Fruit fly (Drosophila melanogaster) whole organism, embryonic: ENCODE measurements around the gene OtopLc.
A peak's percentile ranks its signal among the peaks of the same experiment; 100 is the strongest.

Source experiments
- BEAF-32 ChIP-seq: fragments of 200-800 bp; sonication (Bioruptor generic); optimal IDR thresholded peaks from 3 replicates; lab custom pipeline; 2017; ENCODE audit warnings: missing biosample characterization, missing genetic modification characterization, mild to moderate bottlenecking, moderate library complexity, missing genetic modification reagents
- CG11696 ChIP-seq: fragments of 200-800 bp; sonication (Bioruptor generic); IDR thresholded peaks from 2 replicates; pipeline ENCODE4 v1.3.6; 2022; ENCODE audit warnings: missing biosample characterization, missing genetic modification characterization
- CG12942 ChIP-seq: fragments of 200-800 bp; sonication (Bioruptor generic); optimal IDR thresholded peaks from 3 replicates; lab custom pipeline; 2016; ENCODE audit warnings: missing biosample characterization, missing genetic modification characterization
- CG13296 ChIP-seq: fragments of 200-800 bp; sonication (Bioruptor generic); optimal IDR thresholded peaks from 3 replicates; lab custom pipeline; 2018; ENCODE audit warnings: missing biosample characterization, mild to moderate bottlenecking, missing genetic modification characterization
- CG15269 ChIP-seq: fragments of 200-800 bp; sonication (Bioruptor generic); optimal IDR thresholded peaks from 2 replicates; lab custom pipeline; 2018; ENCODE audit warnings: missing biosample characterization, mild to moderate bottlenecking, missing genetic modification characterization, moderate library complexity
- CG1529 ChIP-seq: fragments of 200-800 bp; sonication (Bioruptor generic); optimal IDR thresholded peaks from 3 replicates; lab custom pipeline; 2018; ENCODE audit warnings: missing biosample characterization, missing genetic modification characterization
- CG1603 ChIP-seq: fragments of 200-800 bp; sonication (Bioruptor generic); optimal IDR thresholded peaks from 2 replicates; lab custom pipeline; 2019; ENCODE audit warnings: missing biosample characterization, mild to moderate bottlenecking, missing genetic modification characterization, moderate library complexity
- CG18476 ChIP-seq: fragments of 200-800 bp; sonication (Bioruptor generic); optimal IDR thresholded peaks from 2 replicates; lab custom pipeline; 2016; ENCODE audit warnings: missing biosample characterization, mild to moderate bottlenecking, missing genetic modification characterization
- CG2678 ChIP-seq: fragments of 200-800 bp; sonication (Bioruptor generic); optimal IDR thresholded peaks from 3 replicates; lab custom pipeline; 2019; ENCODE audit warnings: missing biosample characterization, mild to moderate bottlenecking, missing genetic modification characterization, moderate library complexity
- CG3838 ChIP-seq: fragments of 200-800 bp; sonication (Bioruptor generic); optimal IDR thresholded peaks from 3 replicates; lab custom pipeline; 2016; ENCODE audit warnings: missing biosample characterization, missing genetic modification characterization
- CG4707 ChIP-seq: fragments of 200-800 bp; sonication (Bioruptor generic); optimal IDR thresholded peaks from 2 replicates; lab custom pipeline; 2018; ENCODE audit warnings: missing biosample characterization, mild to moderate bottlenecking, missing genetic modification characterization, moderate library complexity
- CG8388 ChIP-seq: fragments of 200-800 bp; sonication (Bioruptor generic); optimal IDR thresholded peaks from 2 replicates; lab custom pipeline; 2019; ENCODE audit warnings: missing biosample characterization, mild to moderate bottlenecking, missing genetic modification characterization, moderate library complexity
- D19B ChIP-seq: fragments of 200-800 bp; sonication (Bioruptor generic); optimal IDR thresholded peaks from 2 replicates; lab custom pipeline; 2017; ENCODE audit warnings: missing biosample characterization, mild to moderate bottlenecking, missing genetic modification characterization
- Deaf1 ChIP-seq: fragments of 200-800 bp; optimal IDR thresholded peaks from 3 replicates; lab custom pipeline; 2019; ENCODE audit warnings: missing biosample characterization, mild to moderate bottlenecking, missing genetic modification characterization, moderate library complexity
- Doc2 ChIP-seq: fragments of 200-800 bp; sonication (Bioruptor generic); IDR thresholded peaks from 2 replicates; pipeline ENCODE4 v1.3.6; 2022; ENCODE audit warnings: missing biosample characterization, missing genetic modification characterization
- Doc3 ChIP-seq: fragments of 200-800 bp; sonication (Bioruptor generic); IDR thresholded peaks from 3 replicates; pipeline ENCODE4 v1.3.6; 2022; ENCODE audit warnings: missing biosample characterization, missing genetic modification characterization; ENCODE audit not compliant: partially characterized antibody
- Elba2 ChIP-seq: fragments of 200-800 bp; sonication (Bioruptor generic); optimal IDR thresholded peaks from 3 replicates; lab custom pipeline; 2016; ENCODE audit warnings: missing biosample characterization, missing genetic modification characterization
- Ets97D ChIP-seq: fragments of 200-800 bp; sonication (Bioruptor generic); optimal IDR thresholded peaks from 3 replicates; lab custom pipeline; 2016; ENCODE audit warnings: missing biosample characterization, missing genetic modification characterization
- Gug ChIP-seq: fragments of 200-800 bp; sonication (Bioruptor generic); IDR thresholded peaks from 4 replicates; pipeline ENCODE4 v1.3.6; 2022; ENCODE audit warnings: missing biosample characterization, missing genetic modification characterization
- H2.0 ChIP-seq: fragments of 200-800 bp; sonication (Bioruptor generic); IDR thresholded peaks from 2 replicates; pipeline ENCODE4 v1.3.6; 2022; ENCODE audit warnings: missing biosample characterization, missing genetic modification characterization
- HLH54F ChIP-seq: fragments of 200-800 bp; sonication (Bioruptor generic); optimal IDR thresholded peaks from 3 replicates; lab custom pipeline; 2016; ENCODE audit warnings: missing biosample characterization, missing genetic modification characterization
- Hr51 ChIP-seq, 2 experiments: fragments of 200-800 bp; sonication (Bioruptor generic); optimal IDR thresholded peaks; 2 replicates in 1 of 2; 3 replicates in 1 of 2; lab custom pipeline; 2016 to 2018; ENCODE audit warnings: missing biosample characterization in 2 of 2, missing genetic modification characterization in 2 of 2, mild to moderate bottlenecking in 1 of 2, moderate library complexity in 1 of 2
- Lpt ChIP-seq: fragments of >200 bp; optimal IDR thresholded peaks from 2 replicates; lab custom pipeline; 2018; ENCODE audit warnings: missing biosample characterization, missing genetic modification characterization
- MTF-1 ChIP-seq: fragments of 200-800 bp; sonication (Bioruptor generic); optimal IDR thresholded peaks from 2 replicates; lab custom pipeline; 2018; ENCODE audit warnings: missing biosample characterization, mild to moderate bottlenecking, missing genetic modification characterization, borderline replicate concordance
- Neu2 ChIP-seq: fragments of 200-800 bp; sonication (Bioruptor generic); optimal IDR thresholded peaks from 3 replicates; lab custom pipeline; 2016; ENCODE audit warnings: missing biosample characterization, missing genetic modification characterization, borderline replicate concordance
- Nf-YC ChIP-seq: fragments of 200-800 bp; optimal IDR thresholded peaks from 3 replicates; lab custom pipeline; 2019; ENCODE audit warnings: missing biosample characterization, mild to moderate bottlenecking, missing genetic modification characterization, moderate library complexity
- Rfx ChIP-seq: fragments of 200-800 bp; sonication (Bioruptor generic); IDR thresholded peaks from 2 replicates; pipeline ENCODE4 v1.3.6; 2022; ENCODE audit warnings: missing biosample characterization, missing genetic modification characterization
- Sry-δ ChIP-seq: fragments of 200-800 bp; sonication (Bioruptor generic); optimal IDR thresholded peaks from 2 replicates; lab custom pipeline; 2016; ENCODE audit warnings: missing biosample characterization, missing genetic modification characterization
- Xrp1 ChIP-seq: fragments of 200-800 bp; sonication (Bioruptor generic); IDR thresholded peaks from 2 replicates; pipeline ENCODE4 v1.3.6; 2022; ENCODE audit warnings: missing biosample characterization, missing genetic modification characterization
- br ChIP-seq: fragments of >200 bp; optimal IDR thresholded peaks from 2 replicates; lab custom pipeline; 2017
- bsh ChIP-seq, 2 experiments: fragments of 200-800 bp; sonication (Bioruptor generic); optimal IDR thresholded peaks; 2 replicates each; lab custom pipeline; 2017 to 2018; ENCODE audit warnings: mild to moderate bottlenecking in 2 of 2, missing biosample characterization in 2 of 2, missing genetic modification characterization in 2 of 2, moderate library complexity in 1 of 2
- dati ChIP-seq: fragments of 200-800 bp; sonication (Bioruptor generic); IDR thresholded peaks from 2 replicates; pipeline ENCODE4 v1.3.6; 2022; ENCODE audit warnings: missing biosample characterization, missing genetic modification characterization
- ems ChIP-seq: fragments of 200-800 bp; sonication (Bioruptor generic); optimal IDR thresholded peaks from 3 replicates; lab custom pipeline; 2016; ENCODE audit warnings: missing biosample characterization, missing genetic modification characterization
- esg ChIP-seq: fragments of 200-800 bp; sonication (Bioruptor generic); conservative IDR thresholded peaks from 2 replicates; pipeline ENCODE4 v1.3.6; 2022; ENCODE audit warnings: missing biosample characterization, missing genetic modification characterization
- gsb ChIP-seq: fragments of 200-800 bp; sonication (Bioruptor generic); IDR thresholded peaks from 2 replicates; pipeline ENCODE4 v1.3.6; 2022; ENCODE audit warnings: missing biosample characterization, missing genetic modification characterization
- gsb-n ChIP-seq: fragments of 200-800 bp; sonication (Bioruptor generic); optimal IDR thresholded peaks from 3 replicates; lab custom pipeline; 2018; ENCODE audit warnings: missing biosample characterization, mild to moderate bottlenecking, missing genetic modification characterization
- inv ChIP-seq: fragments of 200-800 bp; sonication (Bioruptor generic); IDR thresholded peaks from 2 replicates; pipeline ENCODE4 v1.3.6; 2022; ENCODE audit warnings: missing biosample characterization, missing genetic modification characterization; ENCODE audit not compliant: partially characterized antibody
- lola ChIP-seq, 3 experiments: fragments of >200 bp in 2 of 3; fragments of 200-800 bp in 1 of 3; sonication (Bioruptor generic) in 1 of 3; optimal IDR thresholded peaks; 2 replicates each; lab custom pipeline; 2017 to 2019; ENCODE audit warnings: missing biosample characterization in 3 of 3, missing genetic modification characterization in 3 of 3, mild to moderate bottlenecking in 1 of 3, moderate library complexity in 1 of 3
- lov ChIP-seq, 2 experiments: fragments of 200-800 bp in 1 of 2; fragments of >200 bp in 1 of 2; sonication (Bioruptor generic) in 1 of 2; IDR thresholded peaks in 1 of 2; optimal IDR thresholded peaks in 1 of 2; 2 replicates in 1 of 2; 3 replicates in 1 of 2; pipeline versions ENCODE4 v1.3.6 to Lab custom; 2017 to 2022; ENCODE audit warnings: missing biosample characterization in 1 of 2, missing genetic modification characterization in 1 of 2
- luna ChIP-seq: fragments of 200-800 bp; sonication (Bioruptor generic); optimal IDR thresholded peaks from 2 replicates; lab custom pipeline; 2016; ENCODE audit warnings: missing biosample characterization, missing genetic modification characterization
- nerfin-1 ChIP-seq: fragments of 200-800 bp; sonication (Bioruptor generic); optimal IDR thresholded peaks from 3 replicates; lab custom pipeline; 2019; ENCODE audit warnings: missing biosample characterization, mild to moderate bottlenecking, missing genetic modification characterization, moderate library complexity
- nom ChIP-seq: fragments of 200-800 bp; sonication (Bioruptor generic); optimal IDR thresholded peaks from 2 replicates; lab custom pipeline; 2017; ENCODE audit warnings: missing biosample characterization, missing genetic modification characterization, mild to moderate bottlenecking, moderate library complexity, missing genetic modification reagents
- pros ChIP-seq: fragments of 200-800 bp; sonication (Bioruptor generic); optimal IDR thresholded peaks from 3 replicates; lab custom pipeline; 2019; ENCODE audit warnings: missing biosample characterization, mild to moderate bottlenecking, missing genetic modification characterization, moderate library complexity
- repo ChIP-seq: fragments of 200-800 bp; sonication (Bioruptor generic); optimal IDR thresholded peaks from 2 replicates; lab custom pipeline; 2016; ENCODE audit warnings: missing biosample characterization, missing genetic modification characterization
- row ChIP-seq: fragments of 200-800 bp; sonication (Bioruptor generic); IDR thresholded peaks from 3 replicates; pipeline ENCODE4 v1.3.6; 2022; ENCODE audit warnings: missing biosample characterization, missing genetic modification characterization
- ssp ChIP-seq: fragments of 200-800 bp; sonication (Bioruptor generic); IDR thresholded peaks from 2 replicates; pipeline ENCODE4 v1.3.6; 2022; ENCODE audit warnings: missing biosample characterization, missing genetic modification characterization
- stwl ChIP-seq: fragments of 200-800 bp; sonication (Bioruptor generic); optimal IDR thresholded peaks from 3 replicates; lab custom pipeline; 2018; ENCODE audit warnings: missing biosample characterization, mild to moderate bottlenecking, missing genetic modification characterization, moderate library complexity
- tgo ChIP-seq: fragments of 200-800 bp; sonication (Bioruptor generic); IDR thresholded peaks from 3 replicates; pipeline ENCODE4 v1.3.6; 2022; ENCODE audit warnings: missing biosample characterization, missing genetic modification characterization
- tin ChIP-seq: fragments of 200-800 bp; sonication (Bioruptor generic); optimal IDR thresholded peaks from 3 replicates; lab custom pipeline; 2016; ENCODE audit warnings: missing biosample characterization, missing genetic modification characterization
- trem ChIP-seq: fragments of 200-800 bp; optimal IDR thresholded peaks from 3 replicates; lab custom pipeline; 2019; ENCODE audit warnings: missing biosample characterization, mild to moderate bottlenecking, missing genetic modification characterization, moderate library complexity

OtopLc gene

dm6 chrX:5671537-5672029 is 8.9 kb upstream of the OtopLc start, which contains the start of gene Rab18 (continued):
- peak; percentile 23 for TF ChIP-seq Ets97D (GFP tag; lab: Kevin White, UChicago)
- TF ChIP-seq nerfin-1: no peak
- TF ChIP-seq Neu2 (GFP tag; lab: Kevin White, UChicago): no peak
- TF ChIP-seq stwl: no peak
- peak; percentile 13; the same call in 1 of the 2 replicates for TF ChIP-seq H2.0 (GFP tag; lab: Robert Waterston, UW)
- peak; percentile 70; the same call in 3 of the 4 replicates for TF ChIP-seq Gug (GFP tag; lab: Robert Waterston, UW)
- TF ChIP-seq row: peak; percentile 86
- TF ChIP-seq Elba2 (GFP tag; lab: Kevin White, UChicago): peak; percentile 69
- peak; percentile 46 for TF ChIP-seq HLH54F (GFP tag; lab: Kevin White, UChicago)
- no peak for TF ChIP-seq pros (GFP tag; lab: Kevin White, UChicago)
- TF ChIP-seq CG13296 (GFP tag; lab: Kevin White, UChicago): no peak
- TF ChIP-seq CG1529 (GFP tag; lab: Kevin White, UChicago): no peak
- TF ChIP-seq MTF-1: no peak
- peak; percentile 8 for TF ChIP-seq trem
- peak; percentile 73 for TF ChIP-seq Rfx (GFP tag; lab: Robert Waterston, UW)
- TF ChIP-seq CG4707 (GFP tag; lab: Kevin White, UChicago): no peak
- no peak for TF ChIP-seq luna (GFP tag; lab: Kevin White, UChicago)
- no peak for TF ChIP-seq CG11696
- TF ChIP-seq esg: no peak
- no peak for TF ChIP-seq Lpt (GFP tag; lab: Kevin White, UChicago)
- no peak for TF ChIP-seq CG15269 (tag; lab: Kevin White, UChicago)
- TF ChIP-seq lola (GFP tag; optimal IDR thresholded peaks at IDR 0.05; lab: Kevin White, UChicago): no peak
- TF ChIP-seq CG18476: no peak
- TF ChIP-seq bsh (GFP tag; optimal IDR thresholded peaks at IDR 0.05; lab: Kevin White, UChicago): no peak
- no peak for TF ChIP-seq br (lab: Kevin White, UChicago)
- TF ChIP-seq tin (GFP tag; lab: Kevin White, UChicago): peak; percentile 45
- peak in 1 of 2 experiments; percentile 21 for TF ChIP-seq Hr51 (GFP tag; optimal IDR thresholded peaks at IDR 0.05; lab: Kevin White, UChicago)
- no peak for TF ChIP-seq CG3838 (GFP tag; lab: Kevin White, UChicago)
- TF ChIP-seq ems (GFP tag; lab: Kevin White, UChicago): no peak
- TF ChIP-seq lov (optimal IDR thresholded peaks at IDR 0.05; lab: Kevin White, UChicago): no peak
- TF ChIP-seq lov (GFP tag; IDR thresholded peaks at IDR 0.05; lab: Robert Waterston, UW): no peak
- TF ChIP-seq ssp: peak; percentile 60
- TF ChIP-seq nom: peak; percentile 79
- peak; percentile 1 for TF ChIP-seq CG12942
- TF ChIP-seq tgo: 0 out of 3 replicates have a peak, but pooled peaks have one; percentile 23
- TF ChIP-seq gsb: no peak
- peak; percentile 87 for TF ChIP-seq Sry-δ (GFP tag; lab: Kevin White, UChicago)
- no peak for TF ChIP-seq Deaf1
- no peak for TF ChIP-seq D19B (GFP tag; lab: Kevin White, UChicago)
- TF ChIP-seq Doc3: no peak
- peak; percentile 49 for TF ChIP-seq CG1603 (tag; lab: Kevin White, UChicago)
- TF ChIP-seq repo (GFP tag; lab: Kevin White, UChicago): no peak
- no peak for TF ChIP-seq CG2678 (tag; lab: Kevin White, UChicago)
- peak; percentile 68 for TF ChIP-seq BEAF-32
- TF ChIP-seq CG8388 (GFP tag; lab: Kevin White, UChicago): no peak
- TF ChIP-seq dati (GFP tag; lab: Robert Waterston, UW): no peak
- no peak for TF ChIP-seq Nf-YC (tag; lab: Kevin White, UChicago)
- TF ChIP-seq gsb-n (tag; lab: Kevin White, UChicago): no peak
- no peak for TF ChIP-seq Xrp1 (GFP tag; lab: Robert Waterston, UW)
- TF ChIP-seq Doc2 (GFP tag; lab: Robert Waterston, UW): no peak
- TF ChIP-seq inv: peak; percentile 20; the same call in 1 of the 2 replicates
